Worm (Caenorhabditis elegans): ENCODE results near the gene K09E2.2.

DNA sequence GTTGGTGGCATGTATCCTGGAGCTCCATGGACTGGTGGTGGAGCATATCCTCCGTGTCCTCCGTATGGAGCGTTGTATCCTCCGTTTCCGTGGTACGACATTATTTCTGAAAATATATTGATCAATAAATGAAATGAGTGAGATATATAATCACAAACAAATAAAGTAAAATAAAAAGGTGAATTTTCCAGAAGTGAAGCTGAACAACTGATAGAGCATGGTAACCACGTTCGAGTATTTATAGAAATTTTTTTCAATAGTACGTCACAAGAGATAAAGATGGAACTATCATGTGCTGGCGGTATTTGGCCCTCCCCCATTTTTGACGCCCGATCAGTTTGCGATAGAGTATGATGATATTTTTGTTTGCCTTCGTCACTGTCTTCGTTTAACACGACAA lies 44.0 kb downstream of the K09E2.2 start, which contains the start of gene F53A9.7:
- TF ChIP-seq aly-1 (tag; optimal IDR thresholded peaks at IDR 0.05) (no peak), flt-1 (GFP tag; IDR thresholded peaks at IDR 0.05) (no peak), pes-1 (GFP tag; IDR thresholded peaks at IDR 0.05) (no peak), ceh-13 (GFP tag; optimal IDR thresholded peaks at IDR 0.05) (no peak), ama-1 (optimal IDR thresholded peaks at IDR 0.05) (no peak), ets-7 (tag; optimal IDR thresholded peaks at IDR 0.05) (no peak)
